Worm (Caenorhabditis elegans): ENCODE measurements around the gene fbxa-208.
A peak's percentile ranks its signal among the peaks of the same experiment; 100 is the strongest.
"Not testable (repeated sequence)": the region's sequence is repeated elsewhere in the genome, so short reads cannot be mapped to it uniquely, and the experiment has no call there.

Gene fbxa-208

DNA sequence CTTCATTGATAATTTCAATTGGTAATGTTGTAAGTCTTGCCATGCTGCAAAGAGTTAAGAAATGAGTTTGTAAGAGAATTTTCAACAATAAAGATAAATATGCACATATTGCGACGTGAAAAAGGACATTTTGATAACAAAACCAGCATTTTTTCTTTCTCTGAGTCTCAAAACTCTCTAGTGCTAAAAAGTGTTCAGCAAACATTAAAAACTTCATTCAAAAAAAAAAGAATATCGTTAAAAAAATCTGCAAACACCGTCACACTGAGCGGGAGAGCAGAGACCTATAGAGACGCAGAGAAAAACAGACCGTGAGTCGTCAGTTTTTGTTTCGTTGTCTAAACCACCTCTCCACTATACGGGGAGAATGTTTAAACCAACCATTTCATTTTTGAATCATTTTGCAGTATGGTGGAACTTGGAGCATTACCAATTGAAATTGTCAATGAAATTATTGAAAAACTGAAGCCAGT, 7.5 kb upstream of the fbxa-208 start, which contains the start of the genes fbxa-76 and fbxa-77:
fbxa-76 (minus strand) TSS at position 51 of the 473 bp plus-strand sequence.
fbxa-77 (plus strand) TSS at position 365 of the 473 bp plus-strand sequence.
- TF ChIP-seq sma-9 (GFP tag; optimal IDR thresholded peaks at IDR 0.05) (peak; percentile 58), sma-9 (tag; optimal IDR thresholded peaks at IDR 0.05) (no peak), F13H6.1 (tag; optimal IDR thresholded peaks at IDR 0.05) (peak; percentile 52), elt-1 (tag; optimal IDR thresholded peaks at IDR 0.05) (no peak), nhr-237 (tag; optimal IDR thresholded peaks at IDR 0.05) (no peak), mab-5 (tag; optimal IDR thresholded peaks at IDR 0.05) (no peak), lsy-2 (tag; optimal IDR thresholded peaks at IDR 0.05) (peak in 1 of 2 experiments; percentile 52), crh-2 (tag; optimal IDR thresholded peaks at IDR 0.05) (peak; percentile 41), aly-2 (tag; optimal IDR thresholded peaks at IDR 0.05) (no peak), nhr-6 (tag; optimal IDR thresholded peaks at IDR 0.05) (no peak), ztf-1 (GFP tag; conservative IDR thresholded peaks at IDR 0.05) (no peak), sma-3 (GFP tag; optimal IDR thresholded peaks at IDR 0.05) (no peak), nhr-25 (tag; optimal IDR thresholded peaks at IDR 0.05) (peak; percentile 14), lin-13 (GFP tag; optimal IDR thresholded peaks at IDR 0.05) (peak; percentile 10), C34F6.9 (tag; optimal IDR thresholded peaks at IDR 0.05) (peak; percentile 38), nhr-129 (tag; optimal IDR thresholded peaks at IDR 0.05) (peak; percentile 71), unc-55 (GFP tag; optimal IDR thresholded peaks at IDR 0.05) (peak; percentile 73), fos-1 (tag; optimal IDR thresholded peaks at IDR 0.05) (peak; percentile 71), nhr-10 (tag; optimal IDR thresholded peaks at IDR 0.05) (no peak), Y55F3AM.14 (GFP tag; optimal IDR thresholded peaks at IDR 0.05) (no peak), elt-3 (tag; optimal IDR thresholded peaks at IDR 0.05) (no peak)

- not testable (repeated sequence) for TF ChIP-seq unc-39 (tag; optimal IDR thresholded peaks at IDR 0.05); snpc-4 (tag; optimal IDR thresholded peaks at IDR 0.05); ama-1 (optimal IDR thresholded peaks at IDR 0.05)
These were observed 1.7 kb downstream of the fbxa-208 start, which contains the start of gene fbxa-78 for ce11 chrIII:1258358-1258757. Gene fbxa-78 (minus strand): TSS chrIII:1258458.

- not testable (repeated sequence) for TF ChIP-seq sem-4, gmeb-1, ztf-4 (tag; optimal IDR thresholded peaks at IDR 0.05)
These were observed 7.1 kb downstream of the fbxa-208 start, which contains the start of gene srz-9 for ce11 chrIII:1263692-1264091. Gene srz-9 (plus strand): TSS chrIII:1263992.

ce11 chrIII:1266799-1267198, 10.2 kb downstream of the fbxa-208 start, which contains the start of gene fbxa-151:
Gene fbxa-151 (minus strand): TSS chrIII:1266899.
- not testable (repeated sequence) for TF ChIP-seq unc-62 (GFP tag; optimal IDR thresholded peaks at IDR 0.05); sma-9 (GFP tag; optimal IDR thresholded peaks at IDR 0.05); sma-9 (tag; optimal IDR thresholded peaks at IDR 0.05); lsy-2 (tag; optimal IDR thresholded peaks at IDR 0.05)

- TF ChIP-seq C34F6.9 (tag; optimal IDR thresholded peaks at IDR 0.05), result no peak
- no peak for TF ChIP-seq crh-2 (tag; optimal IDR thresholded peaks at IDR 0.05)
- no peak for TF ChIP-seq alr-1 (tag; optimal IDR thresholded peaks at IDR 0.05)
- no peak for TF ChIP-seq sma-3 (GFP tag; optimal IDR thresholded peaks at IDR 0.05)
These were observed 12.5 kb downstream of the fbxa-208 start, which contains the start of gene fbxa-32 for ce11 chrIII:1269156-1269555. Gene fbxa-32 (minus strand): TSS chrIII:1269256.

DNA sequence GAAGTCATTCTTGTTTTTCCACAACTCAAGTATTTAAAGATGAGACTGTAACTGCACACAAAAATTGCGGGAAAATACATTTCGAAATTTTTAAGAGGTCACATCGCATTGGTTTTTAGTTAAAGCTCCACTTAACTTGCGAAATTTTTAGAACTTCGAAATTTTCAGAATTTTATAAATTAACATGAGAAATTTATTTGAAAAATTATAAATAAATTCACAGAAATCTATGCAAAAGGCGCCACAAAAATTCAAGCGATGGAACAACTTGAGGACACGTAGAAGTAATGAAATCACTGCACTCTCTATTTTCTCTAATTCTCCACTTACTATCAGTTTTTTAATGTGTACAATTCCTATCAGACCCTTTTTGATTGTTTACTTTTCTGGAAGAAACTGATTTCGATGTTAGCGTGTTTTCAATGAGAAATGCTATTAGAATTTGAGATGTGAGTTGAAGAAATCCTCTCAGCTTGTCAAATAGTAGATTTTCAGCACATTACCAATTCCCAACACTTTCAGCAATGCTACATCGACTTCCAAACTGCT, 14.8 kb downstream of the fbxa-208 start, which contains the start of gene fbxa-31:
fbxa-31 (minus strand) TSS at position 51 of the 549 bp plus-strand sequence.
- TF ChIP-seq ceh-16 (tag; optimal IDR thresholded peaks at IDR 0.05) (no peak), sma-3 (GFP tag; optimal IDR thresholded peaks at IDR 0.05) (no peak), unc-55 (GFP tag; optimal IDR thresholded peaks at IDR 0.05) (no peak), crh-2 (tag; optimal IDR thresholded peaks at IDR 0.05) (peak; percentile 5), peb-1 (tag; optimal IDR thresholded peaks at IDR 0.05) (no peak), fos-1 (tag; optimal IDR thresholded peaks at IDR 0.05) (peak; percentile 75), nhr-129 (tag; optimal IDR thresholded peaks at IDR 0.05) (no peak), nhr-25 (tag; optimal IDR thresholded peaks at IDR 0.05) (no peak), nhr-12 (tag; optimal IDR thresholded peaks at IDR 0.05) (no peak), mab-5 (tag; optimal IDR thresholded peaks at IDR 0.05) (no peak), nhr-21 (tag; optimal IDR thresholded peaks at IDR 0.05) (no peak), dmd-4 (tag; optimal IDR thresholded peaks at IDR 0.05) (no peak), ztf-1 (GFP tag; conservative IDR thresholded peaks at IDR 0.05) (no peak)
